Fruit fly (Drosophila melanogaster): Measurements from ENCODE around the gene IntS4.

DNA sequence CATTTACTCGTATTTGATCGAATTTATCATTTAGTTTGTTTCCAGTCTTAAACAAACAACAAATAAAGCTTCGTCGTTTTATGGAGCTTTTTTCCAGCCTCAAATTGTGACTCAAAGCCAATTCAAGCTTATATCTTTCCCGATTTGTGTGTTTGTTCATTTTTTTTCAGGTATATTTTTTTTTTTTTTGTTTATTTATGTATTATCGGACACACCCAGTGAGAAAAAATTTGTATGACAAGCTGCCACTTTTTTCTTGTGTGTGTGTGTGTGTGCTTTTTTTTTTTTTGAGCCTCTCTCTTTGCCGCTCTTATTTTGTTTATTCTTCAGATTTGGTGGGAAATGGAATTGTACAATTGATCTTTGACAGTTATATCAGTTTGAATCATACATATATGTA lies 36.1 kb downstream of the IntS4 start:
- TF ChIP-seq Crg-1 (GFP tag; optimal IDR thresholded peaks at IDR 0.05): no peak
- TF ChIP-seq CG33017 (tag; optimal IDR thresholded peaks at IDR 0.05): no peak
- TF ChIP-seq pad (GFP tag; optimal IDR thresholded peaks at IDR 0.05): no peak
- no peak for TF ChIP-seq kay (GFP tag; ENCODE audit: borderline replicate concordance)
- no peak for TF ChIP-seq CG12768 (GFP tag; optimal IDR thresholded peaks at IDR 0.05)
- no peak for TF ChIP-seq CG7101 (tag; optimal IDR thresholded peaks at IDR 0.05)
- TF ChIP-seq CG14711 (tag; optimal IDR thresholded peaks at IDR 0.05): no peak
- TF ChIP-seq Mnt (GFP tag; optimal IDR thresholded peaks at IDR 0.05): no peak
- TF ChIP-seq CG5204 (GFP tag; optimal IDR thresholded peaks at IDR 0.05): no peak

Measured in whole organism, adult.